Worm (Caenorhabditis elegans): ENCODE results near the gene DH11.5.

The DH11.5 gene

DNA sequence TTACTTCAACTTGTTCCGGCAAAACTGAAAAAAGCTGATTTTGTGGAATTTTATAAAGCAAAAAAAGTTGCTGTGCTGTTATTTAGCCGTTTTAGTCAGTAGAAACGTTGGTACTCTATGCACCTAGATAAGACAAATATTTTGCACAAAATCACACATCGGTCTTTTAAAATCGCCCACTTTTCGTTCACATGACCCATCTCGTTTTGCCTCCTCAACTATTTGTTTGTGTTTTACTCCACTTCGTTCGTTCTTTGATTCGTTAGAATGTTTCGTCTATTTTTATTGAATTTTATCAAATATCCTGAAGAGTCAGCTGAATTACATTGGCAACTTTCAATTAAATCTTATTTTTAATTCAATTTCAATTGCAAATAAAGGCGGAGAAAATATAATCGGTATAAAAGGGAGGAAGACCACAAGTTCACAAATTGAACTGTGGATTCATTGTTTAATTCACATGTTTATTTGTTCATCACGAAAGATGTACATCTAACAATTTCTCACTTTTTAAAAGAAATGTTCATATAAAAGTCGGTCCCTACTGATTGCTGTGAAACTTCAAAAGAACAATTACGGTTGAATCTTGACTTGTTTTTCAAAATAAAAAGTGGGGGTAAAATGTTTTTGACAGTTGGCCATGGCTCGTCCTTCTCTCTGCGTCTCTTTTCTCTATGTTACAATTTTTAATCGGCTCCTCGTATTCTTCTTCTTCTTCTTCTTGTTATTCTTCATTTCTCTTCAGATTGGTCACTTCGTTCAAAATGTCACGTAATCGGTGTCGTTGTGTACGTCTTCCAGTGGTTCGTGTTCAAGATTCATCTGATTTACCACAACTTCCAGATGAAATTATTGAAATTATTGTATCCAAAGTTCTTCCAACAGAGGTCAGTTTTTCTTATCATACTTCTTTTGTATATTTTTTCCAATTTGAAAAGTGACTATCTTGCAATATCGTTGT, 35.9 kb downstream of the DH11.5 start, which contains the start of gene DH11.2:
Gene DH11.2 (plus strand): TSS at position 746 of the 961 bp plus-strand sequence.
- TF ChIP-seq nhr-20 (tag; optimal IDR thresholded peaks at IDR 0.05) (peak; percentile 65), elt-2 (tag; optimal IDR thresholded peaks at IDR 0.05) (peak; percentile 49), aha-1 (tag; optimal IDR thresholded peaks at IDR 0.05) (no peak), nhr-76 (tag; optimal IDR thresholded peaks at IDR 0.05) (no peak), efl-1 (optimal IDR thresholded peaks at IDR 0.05) (no peak), efl-1 (GFP tag; optimal IDR thresholded peaks at IDR 0.05 in 1 of 2) (peak in 1 of 2 experiments; percentile 68), mdl-1 (tag; optimal IDR thresholded peaks at IDR 0.05) (peak in 1 of 2 experiments; percentile 62), ceh-82 (tag; optimal IDR thresholded peaks at IDR 0.05) (no peak), nhr-90 (tag; optimal IDR thresholded peaks at IDR 0.05; ENCODE audit: poor library complexity) (no peak), nhr-237 (tag; optimal IDR thresholded peaks at IDR 0.05) (no peak), nhr-71 (tag; optimal IDR thresholded peaks at IDR 0.05) (peak; percentile 73), sptf-1 (tag; optimal IDR thresholded peaks at IDR 0.05) (no peak), blmp-1 (tag; optimal IDR thresholded peaks at IDR 0.05) (peak; percentile 61), isw-1 (GFP tag; IDR thresholded peaks at IDR 0.05) (no peak), lin-35 (GFP tag; optimal IDR thresholded peaks at IDR 0.05) (peak; percentile 1 to 43), F16B12.6 (tag; optimal IDR thresholded peaks at IDR 0.05) (no peak), nhr-12 (tag; optimal IDR thresholded peaks at IDR 0.05) (no peak), lin-14 (GFP tag; optimal IDR thresholded peaks at IDR 0.05) (peak; percentile 33), sup-37 (GFP tag; optimal IDR thresholded peaks at IDR 0.05) (peak; percentile 34), vab-15 (tag; optimal IDR thresholded peaks at IDR 0.05) (no peak), elt-3 (tag; optimal IDR thresholded peaks at IDR 0.05) (peak in 1 of 6 experiments; percentile 56), dpl-1 (GFP tag; optimal IDR thresholded peaks at IDR 0.05) (no peak), ztf-4 (tag; optimal IDR thresholded peaks at IDR 0.05) (no peak), snpc-4 (tag; optimal IDR thresholded peaks at IDR 0.05) (no peak), tbx-2 (tag; optimal IDR thresholded peaks at IDR 0.05) (peak; percentile 17), ceh-88 (GFP tag; IDR thresholded peaks at IDR 0.05) (no peak), mef-2 (tag; optimal IDR thresholded peaks at IDR 0.05) (no peak), tlp-1 (tag; optimal IDR thresholded peaks at IDR 0.05) (no peak), nhr-85 (tag) (peak; percentile 74), ceh-63 (GFP tag; optimal IDR thresholded peaks at IDR 0.05) (no peak), lir-3 (tag; optimal IDR thresholded peaks at IDR 0.05; ENCODE audit: poor library complexity) (peak; percentile 27), ceh-90 (tag; optimal IDR thresholded peaks at IDR 0.05) (no peak), lsy-2 (tag; optimal IDR thresholded peaks at IDR 0.05) (peak in 1 of 2 experiments; percentile 1), ceh-8 (GFP tag; optimal IDR thresholded peaks at IDR 0.05) (no peak), grh-1 (GFP tag; IDR thresholded peaks at IDR 0.05) (no peak), C16A3.4 (tag; optimal IDR thresholded peaks at IDR 0.05) (peak; percentile 44), zip-4 (GFP tag; optimal IDR thresholded peaks at IDR 0.05) (no peak), skn-1 (tag; optimal IDR thresholded peaks at IDR 0.05) (no peak), fos-1 (tag; optimal IDR thresholded peaks at IDR 0.05) (no peak), mab-9 (GFP tag; IDR thresholded peaks at IDR 0.05) (no peak), xbp-1 (tag; optimal IDR thresholded peaks at IDR 0.05) (no peak), unc-130 (tag; optimal IDR thresholded peaks at IDR 0.05) (peak; percentile 62), C04F5.9 (tag; optimal IDR thresholded peaks at IDR 0.05) (no peak), swsn-7 (tag; optimal IDR thresholded peaks at IDR 0.05) (peak; percentile 21), unc-98 (GFP tag; IDR thresholded peaks at IDR 0.05) (no peak), hlh-4 (tag; optimal IDR thresholded peaks at IDR 0.05) (no peak), hlh-17 (GFP tag; optimal IDR thresholded peaks at IDR 0.05; ENCODE audit: borderline replicate concordance) (no peak), snu-23 (GFP tag; optimal IDR thresholded peaks at IDR 0.05) (peak; percentile 39), ztf-11 (tag; optimal IDR thresholded peaks at IDR 0.05) (no peak), jun-1 (tag; optimal IDR thresholded peaks at IDR 0.05) (no peak), nhr-19 (GFP tag; conservative IDR thresholded peaks at IDR 0.05) (peak; percentile 51)

All from whole organism, L1 larva.